Fruit fly (Drosophila melanogaster) Kc167 (cell line): Measurements from ENCODE around the gene CG43915.

Source experiments
- Myc ChIP-seq: fragments of >200 bp; optimal IDR thresholded peaks from 2 replicates; lab custom pipeline; 2017; ENCODE audit warnings: missing external identifiers
- Sin3A ChIP-seq: fragments of >200 bp; optimal IDR thresholded peaks from 2 replicates; lab custom pipeline; 2018; ENCODE audit warnings: missing external identifiers
- h ChIP-seq: fragments of >200 bp; optimal IDR thresholded peaks from 3 replicates; lab custom pipeline; 2018; ENCODE audit warnings: missing external identifiers
- insv ChIP-seq: fragments of >200 bp; optimal IDR thresholded peaks from 3 replicates; lab custom pipeline; 2018; ENCODE audit warnings: missing external identifiers
- psq ChIP-seq: fragments of >200 bp; optimal IDR thresholded peaks from 2 replicates; lab custom pipeline; 2017; ENCODE audit warnings: missing external identifiers
- ttk ChIP-seq: sonication (Bioruptor generic); optimal IDR thresholded peaks from 2 replicates; lab custom pipeline; 2017; ENCODE audit warnings: missing external identifiers

The CG43915 gene

DNA sequence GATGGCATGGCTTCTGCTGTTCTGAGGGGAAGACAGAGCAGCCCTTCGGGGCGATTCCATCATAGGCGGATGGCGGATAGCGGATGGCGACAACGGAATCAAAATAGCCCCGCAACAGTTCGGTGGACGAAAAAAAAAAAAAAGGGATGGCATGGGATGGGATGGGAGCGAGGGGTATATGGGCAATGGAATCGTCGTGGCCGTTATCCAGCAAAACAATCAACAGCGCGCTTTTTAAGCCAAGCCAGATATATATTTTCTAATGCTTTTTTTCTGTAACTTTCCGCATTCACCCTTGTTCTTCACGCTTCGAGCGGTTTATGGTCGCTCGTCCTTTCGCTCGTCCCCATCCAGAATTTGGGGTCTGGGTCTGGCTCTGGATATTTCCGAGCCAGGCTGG lies 22.9 kb downstream of the CG43915 start:
- TF ChIP-seq insv (lab: Kevin White, UChicago) (no peak), h (no peak), psq (no peak), ttk (lab: Kevin White, UChicago) (no peak), Myc (lab: Kevin White, UChicago) (no peak), Sin3A (lab: Kevin White, UChicago) (no peak)

DNA sequence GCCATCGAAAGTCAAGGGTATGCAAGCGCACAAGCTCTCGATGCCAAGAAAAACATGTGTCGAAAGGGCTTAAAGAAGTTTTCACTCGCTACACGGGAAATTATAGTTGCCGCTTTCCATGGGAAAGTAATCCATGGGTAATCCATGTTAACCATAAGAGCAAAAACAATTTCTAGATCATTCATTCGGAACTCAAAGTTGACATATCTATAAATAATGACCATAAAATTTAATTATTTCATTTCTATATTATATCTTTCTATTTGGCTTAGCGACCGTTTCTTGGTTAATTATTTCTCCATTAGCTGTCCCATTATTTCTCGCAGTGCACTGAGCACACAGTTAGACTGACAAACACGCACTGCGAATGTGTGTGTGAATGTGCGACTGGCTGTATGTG lies 28.0 kb downstream of the CG43915 start:
- TF ChIP-seq Sin3A (lab: Kevin White, UChicago): no peak
- no peak for TF ChIP-seq psq
- TF ChIP-seq h: no peak
- no peak for TF ChIP-seq Myc (lab: Kevin White, UChicago)
- no peak for TF ChIP-seq ttk (lab: Kevin White, UChicago)
- TF ChIP-seq insv (lab: Kevin White, UChicago): no peak

- TF ChIP-seq ttk (lab: Kevin White, UChicago) (no peak), psq (no peak), Myc (lab: Kevin White, UChicago) (no peak), h (no peak), Sin3A (lab: Kevin White, UChicago) (no peak), insv (lab: Kevin White, UChicago) (no peak)
These were observed 28.8 kb downstream of the CG43915 start for dm6 chr3L:4001500-4001899.

dm6 chr3L:4003316-4003715 lies 30.6 kb downstream of the CG43915 start, which contains the start of gene CG14985:
Gene CG14985, plus strand, starts transcription at chr3L:4003474.
- TF ChIP-seq Myc (lab: Kevin White, UChicago) (no peak), h (no peak), insv (lab: Kevin White, UChicago) (no peak), psq (no peak), Sin3A (lab: Kevin White, UChicago) (no peak), ttk (lab: Kevin White, UChicago) (no peak)

- TF ChIP-seq psq: no peak
- TF ChIP-seq h: no peak
- no peak for TF ChIP-seq insv (lab: Kevin White, UChicago)
- no peak for TF ChIP-seq Sin3A (lab: Kevin White, UChicago)
These were observed 34.6 kb downstream of the CG43915 start for dm6 chr3L:4007256-4007655.

dm6 chr3L:4010122-4010521 lies 37.4 kb downstream of the CG43915 start:
- TF ChIP-seq ttk (lab: Kevin White, UChicago) (no peak), Myc (lab: Kevin White, UChicago) (no peak), insv (lab: Kevin White, UChicago) (no peak), Sin3A (lab: Kevin White, UChicago) (no peak), h (no peak), psq (no peak)

dm6 chr3L:4014349-4014748 lies 41.6 kb downstream of the CG43915 start:
- TF ChIP-seq insv (lab: Kevin White, UChicago): no peak
- no peak for TF ChIP-seq h
- TF ChIP-seq Myc (lab: Kevin White, UChicago): no peak
- no peak for TF ChIP-seq Sin3A (lab: Kevin White, UChicago)
- TF ChIP-seq psq: no peak
- TF ChIP-seq ttk (lab: Kevin White, UChicago): no peak

DNA sequence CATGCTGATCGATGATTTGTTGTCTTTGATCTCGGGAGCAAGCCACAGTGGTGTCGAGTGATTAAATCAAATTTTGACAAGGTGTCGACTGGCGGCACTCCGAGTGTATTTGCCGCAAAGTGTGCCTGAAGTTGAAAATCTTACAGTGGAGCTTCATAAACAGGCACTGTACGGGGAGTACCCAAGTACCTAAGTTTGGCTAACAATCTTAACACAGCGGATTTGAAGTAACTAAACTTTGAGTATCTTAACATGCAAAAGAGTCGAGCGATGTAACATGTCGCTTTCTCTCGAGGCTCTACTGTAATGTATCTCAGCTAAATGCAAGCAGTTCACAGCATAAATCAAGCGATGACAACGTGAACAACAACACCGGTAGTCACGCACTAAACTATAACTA lies 44.1 kb downstream of the CG43915 start:
- TF ChIP-seq Myc (lab: Kevin White, UChicago): no peak
- no peak for TF ChIP-seq psq
- no peak for TF ChIP-seq h
- no peak for TF ChIP-seq Sin3A (lab: Kevin White, UChicago)
- TF ChIP-seq insv (lab: Kevin White, UChicago): no peak
- TF ChIP-seq ttk (lab: Kevin White, UChicago): no peak

DNA sequence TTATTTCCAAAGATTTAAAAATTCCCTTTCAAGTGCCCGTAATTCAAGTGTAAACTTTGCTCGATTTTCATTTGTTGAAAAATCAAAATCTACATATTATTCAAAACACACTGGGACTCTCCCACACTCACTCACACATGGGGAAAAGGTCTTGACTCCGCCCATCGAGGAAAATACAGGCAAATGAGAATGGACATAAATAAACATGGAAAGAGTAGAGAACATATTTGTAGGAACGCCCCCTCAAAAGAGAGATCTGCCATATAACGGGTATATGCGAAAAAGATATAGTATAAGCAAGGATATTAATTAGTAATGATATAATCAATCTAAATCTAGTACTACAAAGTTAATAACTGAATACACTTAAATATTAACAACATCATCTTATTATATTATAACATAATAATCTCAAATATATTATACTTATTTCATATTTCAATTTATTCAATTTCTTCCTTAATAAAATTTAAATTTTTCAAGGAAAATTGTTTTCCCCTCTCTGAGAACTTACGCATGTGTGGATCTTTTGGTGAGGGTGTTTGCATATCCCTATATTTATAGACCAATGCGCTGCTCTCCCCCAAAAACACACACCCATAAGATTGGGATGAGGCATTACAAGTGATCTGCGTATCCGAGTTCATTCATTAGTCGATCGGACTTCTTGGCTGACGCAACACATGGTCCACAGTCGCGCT lies 45.7 kb downstream of the CG43915 start, which contains the start of gene FoxL1:
Gene FoxL1 (plus strand): TSS at position 651 of the 701 bp plus-strand sequence.
- no peak for TF ChIP-seq Myc (lab: Kevin White, UChicago)
- no peak for TF ChIP-seq psq

- TF ChIP-seq insv (lab: Kevin White, UChicago): no peak
- no peak for TF ChIP-seq Myc (lab: Kevin White, UChicago)
- TF ChIP-seq Sin3A (lab: Kevin White, UChicago): no peak
- no peak for TF ChIP-seq h
- TF ChIP-seq ttk (lab: Kevin White, UChicago): no peak
- no peak for TF ChIP-seq psq
These were observed 48.6 kb downstream of the CG43915 start, which contains the start of gene Mul1 for dm6 chr3L:4021260-4021831. Gene Mul1, plus strand, starts transcription at chr3L:4021457.
